Worm (Caenorhabditis elegans): ENCODE data around the gene str-5.

Gene str-5

ce11 chrV:15757645-15758044 is 4.6 kb downstream of the str-5 start:
- TF ChIP-seq sea-1 (GFP tag; conservative IDR thresholded peaks at IDR 0.05) (no peak), F13C5.2 (tag; optimal IDR thresholded peaks at IDR 0.05) (no peak), ama-1 (optimal IDR thresholded peaks at IDR 0.05) (no peak), scrt-1 (GFP tag; IDR thresholded peaks at IDR 0.05) (no peak), tbx-37 (GFP tag; conservative IDR thresholded peaks at IDR 0.05) (no peak), B0310.2 (tag; optimal IDR thresholded peaks at IDR 0.05) (no peak), aly-1 (tag; optimal IDR thresholded peaks at IDR 0.05) (no peak), pes-1 (GFP tag; IDR thresholded peaks at IDR 0.05) (no peak)

- TF ChIP-seq tbx-11 (GFP tag; IDR thresholded peaks at IDR 0.05), result no peak
- no peak for TF ChIP-seq scrt-1 (GFP tag; IDR thresholded peaks at IDR 0.05)
- TF ChIP-seq ceh-13 (GFP tag; optimal IDR thresholded peaks at IDR 0.05), result no peak
- TF ChIP-seq ama-1 (optimal IDR thresholded peaks at IDR 0.05), result no peak
- no peak for TF ChIP-seq hmg-4 (GFP tag; optimal IDR thresholded peaks at IDR 0.05)
These were observed 5.4 kb downstream of the str-5 start, which contains the start of gene str-9 for ce11 chrV:15758449-15758848. str-9 (plus strand) TSS chrV:15758749.

- 0 out of 2 replicates have a peak, but pooled peaks have one; percentile 13 for TF ChIP-seq flt-1 (GFP tag; IDR thresholded peaks at IDR 0.05)
- peak; percentile 66 for TF ChIP-seq F13C5.2 (tag; optimal IDR thresholded peaks at IDR 0.05)
- TF ChIP-seq ets-7 (tag; optimal IDR thresholded peaks at IDR 0.05), result no peak
- no peak for TF ChIP-seq sea-1 (GFP tag; conservative IDR thresholded peaks at IDR 0.05)
- TF ChIP-seq hnd-1 (tag; optimal IDR thresholded peaks at IDR 0.05), result no peak
These were observed 13.1 kb downstream of the str-5 start, which contains the start of the genes haf-3 and F57A10.2 for ce11 chrV:15766122-15766594. haf-3 (minus strand) TSS chrV:15766172. F57A10.2 (plus strand) TSS chrV:15766575.

ce11 chrV:15767385-15767784 is 14.3 kb downstream of the str-5 start:
- TF ChIP-seq scrt-1 (GFP tag; IDR thresholded peaks at IDR 0.05), result peak; percentile 51; the same call in 1 of the 2 replicates
- peak; percentile 28; the same call in 1 of the 2 replicates for TF ChIP-seq flt-1 (GFP tag; IDR thresholded peaks at IDR 0.05)
- TF ChIP-seq pes-1 (GFP tag; IDR thresholded peaks at IDR 0.05), result peak; percentile 73

- TF ChIP-seq hmg-4 (GFP tag; optimal IDR thresholded peaks at IDR 0.05), result no peak
These were observed 16.0 kb downstream of the str-5 start, which contains the start of gene F57A10.4 for ce11 chrV:15769072-15769471. F57A10.4 (plus strand) TSS chrV:15769438.

- TF ChIP-seq pes-1 (GFP tag; IDR thresholded peaks at IDR 0.05) (no peak), tbx-11 (GFP tag; IDR thresholded peaks at IDR 0.05) (no peak), ets-7 (tag; optimal IDR thresholded peaks at IDR 0.05) (no peak), aly-1 (tag; optimal IDR thresholded peaks at IDR 0.05) (no peak), tbx-37 (GFP tag; conservative IDR thresholded peaks at IDR 0.05) (no peak), flt-1 (GFP tag; IDR thresholded peaks at IDR 0.05) (no peak), hnd-1 (tag; optimal IDR thresholded peaks at IDR 0.05) (no peak), tra-4 (tag; optimal IDR thresholded peaks at IDR 0.05) (no peak), F13C5.2 (tag; optimal IDR thresholded peaks at IDR 0.05) (no peak)
These were observed 20.1 kb downstream of the str-5 start, which contains the start of gene nhr-60 for ce11 chrV:15773141-15773540. nhr-60 (minus strand) TSS chrV:15773241.

ce11 chrV:15773941-15774340 is 20.9 kb downstream of the str-5 start:
- TF ChIP-seq tra-4 (tag; optimal IDR thresholded peaks at IDR 0.05) (no peak), hmbx-1 (tag; optimal IDR thresholded peaks at IDR 0.05) (no peak), tbx-11 (GFP tag; IDR thresholded peaks at IDR 0.05) (no peak), ceh-13 (GFP tag; optimal IDR thresholded peaks at IDR 0.05) (no peak), tbx-37 (GFP tag; conservative IDR thresholded peaks at IDR 0.05) (no peak), hmg-4 (GFP tag; optimal IDR thresholded peaks at IDR 0.05) (no peak), ets-7 (tag; optimal IDR thresholded peaks at IDR 0.05) (no peak)

- TF ChIP-seq flt-1 (GFP tag; IDR thresholded peaks at IDR 0.05) (no peak), ceh-13 (GFP tag; optimal IDR thresholded peaks at IDR 0.05) (no peak), ets-7 (tag; optimal IDR thresholded peaks at IDR 0.05) (no peak), aly-1 (tag; optimal IDR thresholded peaks at IDR 0.05) (no peak), scrt-1 (GFP tag; IDR thresholded peaks at IDR 0.05) (no peak), tbx-11 (GFP tag; IDR thresholded peaks at IDR 0.05) (no peak), tra-4 (tag; optimal IDR thresholded peaks at IDR 0.05) (no peak), F13C5.2 (tag; optimal IDR thresholded peaks at IDR 0.05) (no peak), tbx-37 (GFP tag; conservative IDR thresholded peaks at IDR 0.05) (no peak), ceh-36 (tag; optimal IDR thresholded peaks at IDR 0.05) (no peak), pes-1 (GFP tag; IDR thresholded peaks at IDR 0.05) (no peak), hnd-1 (tag; optimal IDR thresholded peaks at IDR 0.05) (no peak), ama-1 (optimal IDR thresholded peaks at IDR 0.05) (no peak), hmg-4 (GFP tag; optimal IDR thresholded peaks at IDR 0.05) (no peak), hmbx-1 (tag; optimal IDR thresholded peaks at IDR 0.05) (no peak), B0310.2 (tag; optimal IDR thresholded peaks at IDR 0.05) (no peak), sea-1 (GFP tag; conservative IDR thresholded peaks at IDR 0.05) (no peak)
These were observed 23.6 kb downstream of the str-5 start, which contains the start of gene nhr-283 for ce11 chrV:15776651-15777050. nhr-283 (minus strand) TSS chrV:15776751.

ce11 chrV:15779128-15779729 is 26.2 kb downstream of the str-5 start, which contains the start of the genes nhr-285 and irld-52:
nhr-285 (minus strand) TSS chrV:15779228.
irld-52 (plus strand) TSS chrV:15779679.
- TF ChIP-seq hmbx-1 (tag; optimal IDR thresholded peaks at IDR 0.05) (no peak), tbx-37 (GFP tag; conservative IDR thresholded peaks at IDR 0.05) (no peak), B0310.2 (tag; optimal IDR thresholded peaks at IDR 0.05) (no peak), tra-4 (tag; optimal IDR thresholded peaks at IDR 0.05) (no peak), sea-1 (GFP tag; conservative IDR thresholded peaks at IDR 0.05) (no peak), hmg-4 (GFP tag; optimal IDR thresholded peaks at IDR 0.05) (no peak), pes-1 (GFP tag; IDR thresholded peaks at IDR 0.05) (no peak), ets-7 (tag; optimal IDR thresholded peaks at IDR 0.05) (no peak), F13C5.2 (tag; optimal IDR thresholded peaks at IDR 0.05) (no peak), ceh-13 (GFP tag; optimal IDR thresholded peaks at IDR 0.05) (no peak), aly-1 (tag; optimal IDR thresholded peaks at IDR 0.05) (no peak), scrt-1 (GFP tag; IDR thresholded peaks at IDR 0.05) (no peak), flt-1 (GFP tag; IDR thresholded peaks at IDR 0.05) (no peak)

Data from whole organism, early embryonic.